Worm (Caenorhabditis elegans) whole organism, L1 larva: ENCODE results near the gene tmed-12.
"Not testable (repeated sequence)": the region's sequence is repeated elsewhere in the genome, so short reads cannot be mapped to it uniquely, and the experiment has no call there.

Source experiments
- aha-1 ChIP-seq: fragments of 150-350 bp; optimal IDR thresholded peaks from 2 replicates; lab custom pipeline; 2014; ENCODE audit warnings: missing biosample characterization, missing genetic modification characterization
- egl-27 ChIP-seq, 2 experiments: fragments of 150-350 bp in 1 of 2; sonication (generic microtip); optimal IDR thresholded peaks; 3 replicates each; lab custom pipeline; 2017 to 2018; ENCODE audit warnings: missing biosample characterization in 2 of 2, missing genetic modification characterization in 2 of 2, missing genetic modification reagents in 2 of 2
- mdl-1 ChIP-seq, 2 experiments: fragments of 150-350 bp; optimal IDR thresholded peaks; 2 replicates each; lab custom pipeline; 2014 to 2017; ENCODE audit warnings: missing biosample characterization in 2 of 2, missing genetic modification characterization in 2 of 2, inconsistent platforms in 1 of 2
- nhr-11 ChIP-seq: fragments of 150-350 bp; optimal IDR thresholded peaks from 2 replicates; lab custom pipeline; 2014; ENCODE audit warnings: missing biosample characterization, missing genetic modification characterization
- unc-130 ChIP-seq: fragments of 150-350 bp; optimal IDR thresholded peaks from 2 replicates; lab custom pipeline; 2017; ENCODE audit warnings: missing biosample characterization, missing genetic modification characterization, inconsistent platforms
- unc-62 ChIP-seq: fragments of 150-350 bp; optimal IDR thresholded peaks from 2 replicates; lab custom pipeline; 2014; ENCODE audit warnings: missing biosample characterization, missing genetic modification reagents, missing genetic modification characterization
- unc-86 ChIP-seq: sonication (generic microtip); optimal IDR thresholded peaks from 2 replicates; lab custom pipeline; 2016; ENCODE audit warnings: missing genetic modification characterization, missing compliant biosample characterization

DNA sequence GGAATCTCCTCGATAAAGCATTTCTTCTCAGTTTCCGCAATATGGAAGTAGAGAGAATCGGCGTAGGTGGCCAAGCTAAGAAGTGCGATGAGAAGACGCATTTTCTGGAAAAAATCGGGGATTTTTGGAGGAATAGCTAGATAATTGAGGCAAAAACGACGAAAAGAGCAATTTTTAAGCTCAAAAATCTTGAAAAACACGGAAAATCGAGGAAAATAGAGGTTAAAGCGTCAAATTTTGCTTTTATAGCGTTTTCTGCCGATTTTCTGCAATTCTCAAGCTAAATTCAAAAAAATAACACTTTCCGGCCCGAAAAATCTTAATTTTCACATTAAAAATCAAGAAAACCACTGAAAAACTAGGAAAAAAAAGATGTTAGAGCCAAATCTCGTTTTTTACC lies at the start of gene tmed-12:
- TF ChIP-seq egl-27 (tag; optimal IDR thresholded peaks at IDR 0.05; lab: Kevin White, UChicago); aha-1 (tag; lab: Kevin White, UChicago); unc-62 (GFP tag; lab: Kevin White, UChicago); unc-86 (tag; lab: Kevin White, UChicago); nhr-11 (tag; lab: Kevin White, UChicago); mdl-1 (tag; optimal IDR thresholded peaks at IDR 0.05; lab: Kevin White, UChicago); unc-130: not testable (repeated sequence)
